Worm (Caenorhabditis elegans) whole organism, L1 larva: ENCODE data around the gene ghi-1.

Experiments used
- C16A3.4 ChIP-seq: fragments of 150-350 bp; optimal IDR thresholded peaks from 2 replicates; lab custom pipeline; 2014; ENCODE audit warnings: missing biosample characterization, missing genetic modification characterization
- C34B4.2 ChIP-seq: sonication (generic microtip); optimal IDR thresholded peaks from 2 replicates; lab custom pipeline; 2017; ENCODE audit warnings: mild to moderate bottlenecking, missing genetic modification characterization, missing compliant biosample characterization
- F16B12.6 ChIP-seq: fragments of 150-350 bp; optimal IDR thresholded peaks from 2 replicates; lab custom pipeline; 2014; ENCODE audit warnings: missing biosample characterization, missing genetic modification characterization
- aly-2 ChIP-seq: fragments of 150-350 bp; optimal IDR thresholded peaks from 2 replicates; lab custom pipeline; 2014; ENCODE audit warnings: missing biosample characterization, missing genetic modification characterization
- ceh-63 ChIP-seq: fragments of 200-800 bp; sonication (Bioruptor generic); optimal IDR thresholded peaks from 2 replicates; lab custom pipeline; 2018; ENCODE audit warnings: mild to moderate bottlenecking, missing genetic modification characterization, missing compliant biosample characterization
- ceh-8 ChIP-seq: fragments of 200-800 bp; sonication (Bioruptor generic); optimal IDR thresholded peaks from 2 replicates; lab custom pipeline; 2018; ENCODE audit warnings: mild to moderate bottlenecking, missing genetic modification characterization, moderate library complexity, missing compliant biosample characterization
- ceh-88 ChIP-seq: fragments of 200-800 bp; sonication (Bioruptor generic); IDR thresholded peaks from 2 replicates; pipeline ENCODE4 v1.3.6; 2022; ENCODE audit warnings: missing genetic modification characterization, missing compliant biosample characterization
- ceh-90 ChIP-seq: sonication (generic microtip); optimal IDR thresholded peaks from 2 replicates; lab custom pipeline; 2016; ENCODE audit warnings: missing genetic modification characterization, missing compliant biosample characterization
- dsc-1 ChIP-seq: sonication (generic microtip); optimal IDR thresholded peaks from 2 replicates; lab custom pipeline; 2016; ENCODE audit warnings: mild to moderate bottlenecking, missing genetic modification characterization, missing compliant biosample characterization
- efl-1 ChIP-seq, 4 experiments: fragments of 150-350 bp; optimal IDR thresholded peaks in 3 of 4; peaks in 1 of 4; 1 replicate in 1 of 4; 2 replicates in 3 of 4; lab custom pipeline; 2014; ENCODE audit warnings: missing biosample characterization in 2 of 4, missing genetic modification characterization in 2 of 4, missing genetic modification reagents in 2 of 4
- efl-3 ChIP-seq: fragments of 200-800 bp; sonication (Bioruptor generic); optimal IDR thresholded peaks from 2 replicates; lab custom pipeline; 2018; ENCODE audit warnings: mild to moderate bottlenecking, missing genetic modification characterization, missing compliant biosample characterization
- egl-13 ChIP-seq: sonication (generic microtip); optimal IDR thresholded peaks from 2 replicates; lab custom pipeline; 2016; ENCODE audit warnings: missing genotype, missing genetic modification reagents, missing genetic modification characterization, missing compliant biosample characterization
- egl-27 ChIP-seq, 2 experiments: fragments of 150-350 bp in 1 of 2; sonication (generic microtip); optimal IDR thresholded peaks; 3 replicates each; lab custom pipeline; 2017 to 2018; ENCODE audit warnings: missing biosample characterization in 2 of 2, missing genetic modification characterization in 2 of 2, missing genetic modification reagents in 2 of 2
- elt-2 ChIP-seq: sonication (generic microtip); optimal IDR thresholded peaks from 2 replicates; lab custom pipeline; 2016; ENCODE audit warnings: missing genetic modification characterization, mild to moderate bottlenecking, inconsistent platforms, missing compliant biosample characterization, missing genetic modification reagents
- fkh-4 ChIP-seq: sonication (generic microtip); optimal IDR thresholded peaks from 2 replicates; lab custom pipeline; 2016; ENCODE audit warnings: missing compliant biosample characterization, missing genetic modification characterization, borderline replicate concordance
- fkh-8 ChIP-seq: sonication (generic microtip); optimal IDR thresholded peaks from 2 replicates; lab custom pipeline; 2016; ENCODE audit warnings: mild to moderate bottlenecking, missing genetic modification characterization, missing compliant biosample characterization
- fos-1 ChIP-seq: fragments of 150-350 bp; optimal IDR thresholded peaks from 2 replicates; lab custom pipeline; 2014; ENCODE audit warnings: missing biosample characterization, missing genetic modification characterization
- grh-1 ChIP-seq: fragments of 200-800 bp; sonication (Bioruptor generic); IDR thresholded peaks from 2 replicates; pipeline ENCODE4 v1.3.6; 2022; ENCODE audit warnings: missing genetic modification reagents, missing genetic modification characterization, missing compliant biosample characterization
- hlh-17 ChIP-seq: fragments of 200-800 bp; sonication (Bioruptor generic); optimal IDR thresholded peaks from 2 replicates; lab custom pipeline; 2018; ENCODE audit warnings: missing genetic modification characterization, mild to moderate bottlenecking, missing compliant biosample characterization, moderate library complexity, borderline replicate concordance
- hlh-4 ChIP-seq: sonication (generic microtip); optimal IDR thresholded peaks from 2 replicates; lab custom pipeline; 2016; ENCODE audit warnings: mild to moderate bottlenecking, missing genetic modification characterization, missing compliant biosample characterization
- isw-1 ChIP-seq: fragments of 200-800 bp; sonication (Bioruptor generic); IDR thresholded peaks from 2 replicates; pipeline ENCODE4 v1.3.6; 2022; ENCODE audit warnings: missing genetic modification characterization, missing compliant biosample characterization
- jun-1 ChIP-seq: fragments of 150-350 bp; optimal IDR thresholded peaks from 2 replicates; lab custom pipeline; 2014; ENCODE audit warnings: missing biosample characterization, missing genetic modification reagents, missing genetic modification characterization
- lin-13 ChIP-seq: fragments of 150-350 bp; optimal IDR thresholded peaks from 2 replicates; lab custom pipeline; 2014; ENCODE audit warnings: missing biosample characterization, missing genetic modification reagents, missing genetic modification characterization
- lin-14 ChIP-seq: fragments of 200-800 bp; sonication (Bioruptor generic); optimal IDR thresholded peaks from 2 replicates; lab custom pipeline; 2018; ENCODE audit warnings: mild to moderate bottlenecking, missing genetic modification characterization, moderate library complexity, missing compliant biosample characterization
- mef-2 ChIP-seq: fragments of 150-350 bp; optimal IDR thresholded peaks from 2 replicates; lab custom pipeline; 2014; ENCODE audit warnings: missing biosample characterization, missing genetic modification characterization
- nhr-11 ChIP-seq: fragments of 150-350 bp; optimal IDR thresholded peaks from 2 replicates; lab custom pipeline; 2014; ENCODE audit warnings: missing biosample characterization, missing genetic modification characterization
- nhr-19 ChIP-seq: fragments of 200-800 bp; sonication (Bioruptor generic); conservative IDR thresholded peaks from 2 replicates; pipeline ENCODE4 v1.3.6; 2022; ENCODE audit warnings: missing genetic modification characterization, missing compliant biosample characterization
- nhr-20 ChIP-seq: sonication (generic microtip); optimal IDR thresholded peaks from 2 replicates; lab custom pipeline; 2016; ENCODE audit warnings: mild to moderate bottlenecking, missing genetic modification characterization, missing compliant biosample characterization
- nhr-28 ChIP-seq: fragments of 150-350 bp; optimal IDR thresholded peaks from 2 replicates; lab custom pipeline; 2014; ENCODE audit warnings: missing biosample characterization, missing genetic modification characterization
- nhr-47 ChIP-seq: sonication (generic microtip); optimal IDR thresholded peaks from 2 replicates; lab custom pipeline; 2016; ENCODE audit warnings: mild to moderate bottlenecking, missing genetic modification characterization, moderate library complexity, missing compliant biosample characterization
- nhr-71 ChIP-seq: sonication (generic microtip); optimal IDR thresholded peaks from 2 replicates; lab custom pipeline; 2016; ENCODE audit warnings: mild to moderate bottlenecking, missing genetic modification characterization, moderate library complexity, missing compliant biosample characterization
- nhr-85 ChIP-seq: sonication (generic microtip); peaks from one replicate; lab custom pipeline; 2016; ENCODE audit warnings: missing genetic modification characterization, inconsistent platforms, missing compliant biosample characterization
- pax-3 ChIP-seq: fragments of 200-800 bp; sonication (Bioruptor generic); optimal IDR thresholded peaks from 2 replicates; lab custom pipeline; 2018; ENCODE audit warnings: mild to moderate bottlenecking, missing genetic modification characterization, moderate library complexity, missing compliant biosample characterization
- rnt-1 ChIP-seq: sonication (generic microtip); optimal IDR thresholded peaks from 2 replicates; lab custom pipeline; 2016; ENCODE audit warnings: mild to moderate bottlenecking, missing genetic modification characterization, moderate library complexity, missing compliant biosample characterization
- skn-1 ChIP-seq: fragments of 150-350 bp; optimal IDR thresholded peaks from 2 replicates; lab custom pipeline; 2014; ENCODE audit warnings: missing biosample characterization, missing genetic modification characterization
- snu-23 ChIP-seq: sonication (generic microtip); optimal IDR thresholded peaks from 2 replicates; lab custom pipeline; 2016; ENCODE audit warnings: missing genetic modification characterization, missing compliant biosample characterization
- sptf-1 ChIP-seq: fragments of 150-350 bp; optimal IDR thresholded peaks from 2 replicates; lab custom pipeline; 2014; ENCODE audit warnings: missing biosample characterization, missing genetic modification characterization
- sup-37 ChIP-seq: fragments of 200-800 bp; sonication (Bioruptor generic); optimal IDR thresholded peaks from 2 replicates; lab custom pipeline; 2018; ENCODE audit warnings: mild to moderate bottlenecking, missing genetic modification characterization, missing compliant biosample characterization
- swsn-7 ChIP-seq: sonication (generic microtip); optimal IDR thresholded peaks from 2 replicates; lab custom pipeline; 2016; ENCODE audit warnings: missing genetic modification characterization, missing compliant biosample characterization
- tbx-2 ChIP-seq: sonication (generic microtip); optimal IDR thresholded peaks from 2 replicates; lab custom pipeline; 2016; ENCODE audit warnings: missing genetic modification characterization, missing compliant biosample characterization
- unc-130 ChIP-seq: fragments of 150-350 bp; optimal IDR thresholded peaks from 2 replicates; lab custom pipeline; 2017; ENCODE audit warnings: missing biosample characterization, missing genetic modification characterization, inconsistent platforms
- unc-30 ChIP-seq: sonication (generic microtip); optimal IDR thresholded peaks from 2 replicates; lab custom pipeline; 2017; ENCODE audit warnings: missing biosample characterization, missing genetic modification characterization
- unc-98 ChIP-seq: fragments of 200-800 bp; sonication (Bioruptor generic); IDR thresholded peaks from 2 replicates; pipeline ENCODE4 v1.3.6; 2022; ENCODE audit warnings: missing genetic modification characterization, missing compliant biosample characterization
- vab-15 ChIP-seq: sonication (generic microtip); optimal IDR thresholded peaks from 2 replicates; lab custom pipeline; 2017; ENCODE audit warnings: missing genotype, mild to moderate bottlenecking, missing genetic modification characterization, missing compliant biosample characterization
- ztf-11 ChIP-seq, 2 experiments: sonication (generic microtip); optimal IDR thresholded peaks; 2 replicates each; lab custom pipeline; 2016 to 2017; ENCODE audit warnings: missing genetic modification characterization in 2 of 2, missing biosample characterization in 1 of 2, missing compliant biosample characterization in 1 of 2
- ztf-4 ChIP-seq: fragments of 150-350 bp; optimal IDR thresholded peaks from 2 replicates; lab custom pipeline; 2014; ENCODE audit warnings: missing biosample characterization, missing genetic modification characterization

The ghi-1 gene

DNA sequence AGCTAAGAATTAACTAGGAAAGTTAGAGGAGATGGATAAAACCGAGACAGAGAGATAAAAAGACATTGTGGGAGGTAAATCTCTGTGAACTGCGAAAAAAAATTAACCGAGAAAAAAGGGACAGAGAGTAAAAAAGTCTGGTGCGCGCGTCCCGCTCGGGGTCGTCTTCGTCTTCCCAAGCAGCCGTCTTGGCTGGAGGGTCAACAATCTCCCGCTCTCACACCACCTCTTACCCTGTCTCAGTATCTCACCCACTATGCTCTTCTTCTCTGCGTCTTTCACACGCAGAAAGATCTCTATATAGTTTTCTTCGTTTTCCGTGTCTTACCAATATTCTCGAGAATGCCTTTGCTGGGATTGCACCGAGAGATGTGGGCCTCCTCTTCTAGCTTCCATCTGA, 13.9 kb upstream of the ghi-1 start (continued):
- TF ChIP-seq nhr-28 (tag; lab: Kevin White, UChicago) (no peak), nhr-20 (tag; lab: Kevin White, UChicago) (peak; percentile 49), sup-37 (GFP tag; lab: Kevin White, UChicago) (no peak), elt-2 (tag; lab: Kevin White, UChicago) (no peak), lin-14 (GFP tag; lab: Kevin White, UChicago) (peak; percentile 86), C16A3.4 (tag; lab: Kevin White, UChicago) (peak; percentile 17), fkh-8 (tag; lab: Kevin White, UChicago) (peak; percentile 57), mef-2 (tag; lab: Kevin White, UChicago) (no peak), dsc-1 (tag; lab: Kevin White, UChicago) (peak; percentile 13), egl-13 (tag; lab: Kevin White, UChicago) (no peak)

DNA sequence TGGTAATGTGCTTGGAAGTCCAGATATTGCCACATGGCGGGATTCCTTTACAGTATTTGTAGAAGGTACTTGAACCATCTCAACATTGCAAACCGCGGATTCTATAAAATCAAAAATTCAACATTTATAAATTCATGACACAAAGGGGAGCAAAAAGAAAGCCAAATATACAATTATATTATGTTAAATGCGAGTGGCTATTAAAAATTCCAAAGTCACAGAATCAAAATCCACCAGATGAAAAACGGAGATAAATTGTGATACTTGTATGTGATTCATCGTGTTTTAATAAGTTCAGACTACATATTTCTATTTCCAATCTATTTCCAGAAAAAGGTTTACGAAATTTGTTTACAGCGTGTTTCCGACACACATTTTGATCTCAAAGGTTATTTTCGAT, 13.0 kb upstream of the ghi-1 start, which contains the start of gene din-1:
TSS of gene din-1 (minus strand) at position 101 of the 400 bp plus-strand sequence.
- TF ChIP-seq swsn-7 (tag; lab: Kevin White, UChicago) (no peak), hlh-17 (no peak), vab-15 (no peak), lin-13 (GFP tag; lab: Kevin White, UChicago) (no peak), pax-3 (tag; lab: Kevin White, UChicago) (no peak), unc-130 (tag; lab: Kevin White, UChicago) (no peak), nhr-85 (tag; lab: Kevin White, UChicago) (no peak), unc-30 (tag; lab: Kevin White, UChicago) (no peak), unc-98 (GFP tag; lab: Robert Waterston, UW) (no peak), fos-1 (tag; lab: Kevin White, UChicago) (no peak), C34B4.2 (tag; lab: Kevin White, UChicago) (no peak), fkh-4 (tag; lab: Kevin White, UChicago) (no peak), ztf-4 (tag; lab: Kevin White, UChicago) (no peak), hlh-4 (tag; lab: Kevin White, UChicago) (no peak), sptf-1 (tag; lab: Kevin White, UChicago) (no peak), rnt-1 (tag; lab: Kevin White, UChicago) (no peak)

DNA sequence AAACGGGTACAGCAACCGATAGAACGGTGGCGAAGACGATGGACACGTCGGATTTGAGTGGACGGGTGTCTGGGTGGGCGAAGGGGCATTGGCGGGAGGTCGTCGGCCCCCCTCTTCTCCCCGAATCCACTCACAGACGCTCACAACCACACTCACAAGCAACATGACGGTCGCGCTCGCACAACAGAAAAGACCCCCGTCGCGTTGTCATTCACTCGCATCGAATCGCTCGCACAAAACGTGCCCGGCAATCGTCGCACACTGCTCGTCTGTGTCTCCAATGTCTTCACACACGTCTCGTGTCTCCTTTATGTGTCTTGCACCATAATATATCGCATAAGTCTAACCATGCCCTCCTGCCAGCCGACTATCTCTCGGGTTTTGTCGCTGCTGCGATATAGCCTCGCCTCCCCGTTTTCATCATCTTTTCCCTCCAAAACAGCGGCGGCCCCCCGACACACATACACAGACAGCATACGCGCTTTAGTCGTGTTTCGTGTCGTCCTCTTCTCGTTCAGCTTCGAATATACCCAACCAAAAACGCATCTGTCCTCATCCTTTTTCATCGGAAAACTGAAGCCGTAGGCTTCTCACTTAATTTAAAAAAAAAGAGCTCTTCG, 12.4 kb upstream of the ghi-1 start:
- TF ChIP-seq grh-1 (GFP tag; lab: Robert Waterston, UW) (peak; percentile 66; the same call in 1 of the 2 replicates), F16B12.6 (tag; lab: Kevin White, UChicago) (peak; percentile 9), skn-1 (tag; lab: Kevin White, UChicago) (peak; percentile 39), efl-3 (GFP tag; lab: Kevin White, UChicago) (peak; percentile 23), ceh-63 (no peak), nhr-19 (GFP tag; lab: Robert Waterston, UW) (peak; percentile 84), nhr-20 (tag; lab: Kevin White, UChicago) (peak; percentile 92), ztf-11 (tag; optimal IDR thresholded peaks at IDR 0.05; lab: Kevin White, UChicago) (peak in 1 of 2 experiments; percentile 58), ceh-8 (GFP tag; lab: Kevin White, UChicago) (peak; percentile 53), sup-37 (GFP tag; lab: Kevin White, UChicago) (no peak), nhr-85 (tag; lab: Kevin White, UChicago) (peak; percentile 95), dsc-1 (tag; lab: Kevin White, UChicago) (peak; percentile 66), C16A3.4 (tag; lab: Kevin White, UChicago) (peak; percentile 68), vab-15 (no peak), aly-2 (tag; lab: Kevin White, UChicago) (no peak), nhr-47 (tag; lab: Kevin White, UChicago) (peak; percentile 87), isw-1 (GFP tag; lab: Robert Waterston, UW) (peak; percentile 75), nhr-71 (peak; percentile 95), tbx-2 (peak; percentile 89), egl-27 (tag; optimal IDR thresholded peaks at IDR 0.05; lab: Kevin White, UChicago) (peak; percentile 23 to 95), snu-23 (GFP tag; lab: Kevin White, UChicago) (peak; percentile 96), nhr-11 (tag; lab: Kevin White, UChicago) (peak; percentile 58), ceh-88 (peak; percentile 82), jun-1 (peak; percentile 92), fos-1 (tag; lab: Kevin White, UChicago) (peak; percentile 80), swsn-7 (tag; lab: Kevin White, UChicago) (peak; percentile 89), egl-13 (tag; lab: Kevin White, UChicago) (peak; percentile 74), ceh-90 (tag; lab: Kevin White, UChicago) (no peak), efl-1 (optimal IDR thresholded peaks at IDR 0.05; lab: Kevin White, UChicago) (peak; percentile 77 to 92), efl-1 (GFP tag; optimal IDR thresholded peaks at IDR 0.05 in 1 of 2; lab: Kevin White, UChicago) (peak; percentile 52 to 92), lin-14 (GFP tag; lab: Kevin White, UChicago) (peak; percentile 98)
